Worm (Caenorhabditis elegans) whole organism, L4/young adult: ENCODE data around the gene fbxb-76.

Experiments
- W03F9.2 ChIP-seq: fragments of 150-350 bp; optimal IDR thresholded peaks from 2 replicates; lab custom pipeline; 2014; ENCODE audit warnings: missing biosample characterization, missing genetic modification characterization
- dao-5 ChIP-seq: sonication (generic microtip); optimal IDR thresholded peaks from 2 replicates; lab custom pipeline; 2016; ENCODE audit warnings: missing genotype, missing genetic modification characterization, moderate library complexity, missing compliant biosample characterization
- him-1 ChIP-seq: sonication (generic microtip); optimal IDR thresholded peaks from 2 replicates; lab custom pipeline; 2016; ENCODE audit warnings: missing genotype, missing genetic modification reagents, missing genetic modification characterization, missing compliant biosample characterization

fbxb-76 gene

ce11 chrIV:11348822-11349221, 30.3 kb downstream of the fbxb-76 start:
- TF ChIP-seq him-1 (tag; lab: Kevin White, UChicago) (no peak), dao-5 (tag; lab: Kevin White, UChicago) (no peak), W03F9.2 (tag; lab: Kevin White, UChicago) (no peak)

ce11 chrIV:11347275-11347674, 31.9 kb downstream of the fbxb-76 start:
- TF ChIP-seq dao-5 (tag; lab: Kevin White, UChicago) = no peak
- TF ChIP-seq him-1 (tag; lab: Kevin White, UChicago) = no peak
- TF ChIP-seq W03F9.2 (tag; lab: Kevin White, UChicago) = no peak

ce11 chrIV:11344288-11344687, 34.9 kb downstream of the fbxb-76 start:
- TF ChIP-seq dao-5 (tag; lab: Kevin White, UChicago) (no peak), W03F9.2 (tag; lab: Kevin White, UChicago) (no peak), him-1 (tag; lab: Kevin White, UChicago) (no peak)

- TF ChIP-seq him-1 (tag; lab: Kevin White, UChicago) = no peak
- TF ChIP-seq W03F9.2 (tag; lab: Kevin White, UChicago) = no peak
- TF ChIP-seq dao-5 (tag; lab: Kevin White, UChicago) = no peak
Measured at ce11 chrIV:11340735-11341443, 38.3 kb downstream of the fbxb-76 start.

DNA sequence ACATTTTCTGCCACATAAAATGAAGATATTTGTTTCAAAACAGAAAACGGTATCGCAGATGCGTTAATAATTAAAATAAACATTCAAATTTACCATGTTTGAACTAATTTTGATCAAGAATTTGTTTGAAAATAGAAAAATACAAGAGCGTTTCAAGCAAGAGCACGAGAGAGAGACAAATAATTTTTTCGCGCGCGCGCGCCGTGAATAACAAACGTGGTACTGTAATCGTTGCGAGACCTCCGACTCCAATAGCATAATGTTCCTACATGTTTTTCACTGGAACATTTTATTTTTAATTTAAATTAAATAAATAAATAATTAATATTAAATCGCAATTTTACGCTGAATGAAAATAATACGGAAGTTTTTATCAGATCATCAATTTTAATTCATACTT, 42.1 kb downstream of the fbxb-76 start, which contains the start of gene F54E12.2:
Gene F54E12.2 (minus strand): TSS at position 164 of the 400 bp plus-strand sequence.
- TF ChIP-seq him-1 (tag; lab: Kevin White, UChicago) (no peak), W03F9.2 (tag; lab: Kevin White, UChicago) (peak; percentile 51)

DNA sequence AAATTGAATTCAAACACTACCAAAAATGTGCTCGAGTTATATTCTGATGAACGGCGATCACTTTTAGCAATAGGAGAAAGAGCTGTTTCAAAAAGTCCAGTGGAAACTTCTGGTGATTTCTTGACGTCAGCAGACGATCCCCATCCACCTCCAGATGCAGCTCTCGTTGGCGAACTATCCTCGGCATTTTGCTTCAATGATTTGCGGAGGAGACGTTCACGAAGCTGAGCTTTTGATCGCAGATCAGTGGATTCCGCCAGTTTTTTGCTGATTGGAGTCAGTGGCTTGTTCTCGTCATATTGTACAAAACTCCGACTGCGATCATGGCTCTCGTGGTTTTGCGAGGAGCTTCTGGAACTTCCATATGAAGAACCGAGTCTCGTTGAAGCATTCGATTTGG, 43.0 kb downstream of the fbxb-76 start:
- TF ChIP-seq W03F9.2 (tag; lab: Kevin White, UChicago) (no peak), dao-5 (tag; lab: Kevin White, UChicago) (no peak), him-1 (tag; lab: Kevin White, UChicago) (no peak)

DNA sequence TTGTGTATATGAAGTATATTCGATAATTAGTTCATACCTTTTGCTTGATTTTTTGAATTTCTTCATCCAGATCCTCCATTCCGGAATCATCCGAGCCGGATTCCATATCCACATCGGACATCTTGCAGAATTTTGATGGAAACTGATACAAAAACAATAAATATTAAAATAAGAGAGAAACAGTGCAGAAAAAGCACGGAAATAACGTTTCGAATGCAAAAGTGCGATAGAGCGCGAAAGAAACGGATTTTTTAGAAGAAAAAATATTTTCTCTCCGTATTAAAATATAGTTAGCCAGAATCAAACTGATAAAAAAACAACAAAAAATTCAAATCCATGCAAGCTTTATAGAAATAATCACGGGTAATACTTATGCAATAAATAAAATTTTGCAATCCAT, 46.4 kb downstream of the fbxb-76 start, which contains the start of gene sart-3:
Gene sart-3 (minus strand): TSS at position 219 of the 400 bp plus-strand sequence.
- no peak for TF ChIP-seq him-1 (tag; lab: Kevin White, UChicago)
- no peak for TF ChIP-seq dao-5 (tag; lab: Kevin White, UChicago)
- no peak for TF ChIP-seq W03F9.2 (tag; lab: Kevin White, UChicago)

DNA sequence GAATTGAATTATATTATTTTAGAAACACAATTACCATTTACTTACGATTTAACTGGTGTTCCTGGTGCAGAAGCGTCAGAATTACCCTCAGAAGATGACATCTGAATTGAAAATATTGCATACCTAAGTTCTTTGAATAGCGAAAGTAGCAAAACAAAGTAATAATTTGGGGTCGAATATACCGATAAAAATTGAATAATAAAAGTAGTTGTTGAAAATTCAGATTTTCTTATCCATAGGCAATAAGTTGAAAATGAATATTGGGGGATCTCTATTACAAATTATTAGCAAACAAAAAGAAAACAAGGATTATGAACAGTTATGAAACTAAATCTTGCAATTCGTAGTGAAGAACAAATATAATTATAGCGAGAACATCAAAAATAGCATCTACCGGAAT, 49.9 kb downstream of the fbxb-76 start, which contains the start of gene leo-1:
Gene leo-1 (minus strand): TSS at position 101 of the 400 bp plus-strand sequence.
- TF ChIP-seq W03F9.2 (tag; lab: Kevin White, UChicago) (no peak), dao-5 (tag; lab: Kevin White, UChicago) (no peak), him-1 (tag; lab: Kevin White, UChicago) (no peak)
